Worm (Caenorhabditis elegans): ENCODE results near the gene pink-1.

DNA sequence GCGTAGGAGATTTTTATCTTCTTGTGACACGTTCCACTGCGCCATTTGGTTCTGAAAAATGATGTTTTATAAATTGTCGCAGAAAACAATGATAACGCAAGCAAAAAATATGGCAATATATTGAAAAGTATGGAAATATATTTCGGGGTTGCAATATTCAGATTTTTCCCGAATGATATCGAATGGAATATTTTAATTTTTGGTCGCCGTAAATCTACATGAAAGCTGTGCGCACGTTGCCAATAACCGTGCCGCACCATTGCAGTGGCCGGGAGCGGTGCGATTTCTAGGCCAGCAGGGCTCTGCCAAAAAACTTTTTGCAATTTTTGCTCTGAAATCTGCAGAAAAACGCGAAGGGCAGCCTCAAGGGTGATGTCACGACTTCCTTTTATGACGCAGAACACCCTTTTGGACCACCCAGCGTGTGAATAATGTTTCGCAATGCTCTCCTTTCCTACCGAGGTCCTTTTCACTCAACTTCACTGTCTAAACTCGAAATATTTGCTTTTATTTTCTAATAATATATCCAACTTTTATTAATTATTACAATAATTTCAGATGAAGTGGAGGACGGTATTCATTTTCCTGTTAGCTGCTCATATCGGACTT, 37.3 kb downstream of the pink-1 start, which contains the start of the genes F09E5.11 and bmy-1:
- TF ChIP-seq unc-42 (tag; optimal IDR thresholded peaks at IDR 0.05) (peak; percentile 46), pha-4 (tag; optimal IDR thresholded peaks at IDR 0.05) (no peak), pqm-1 (tag; optimal IDR thresholded peaks at IDR 0.05) (no peak), rnt-1 (tag; optimal IDR thresholded peaks at IDR 0.05) (peak; percentile 70), ahr-1 (tag; optimal IDR thresholded peaks at IDR 0.05) (peak; percentile 43), pag-3 (tag; optimal IDR thresholded peaks at IDR 0.05; ENCODE audit: borderline replicate concordance) (no peak), ama-1 (optimal IDR thresholded peaks at IDR 0.05) (no peak), ztf-16 (tag; optimal IDR thresholded peaks at IDR 0.05) (peak; percentile 36), lin-11 (tag; optimal IDR thresholded peaks at IDR 0.05) (no peak), C38D4.7 (GFP tag; optimal IDR thresholded peaks at IDR 0.05) (no peak), fkh-10 (GFP tag; optimal IDR thresholded peaks at IDR 0.05) (no peak)
